Worm (Caenorhabditis elegans) whole organism, L3 larva: ENCODE data around the gene ndub-2.
A peak's percentile ranks its signal among the peaks of the same experiment; 100 is the strongest.

Source experiments
- R02D3.7 ChIP-seq: fragments of 150-350 bp; optimal IDR thresholded peaks from 2 replicates; lab custom pipeline; 2014; ENCODE audit warnings: missing biosample characterization, missing genetic modification characterization
- ZK546.5 ChIP-seq: sonication (generic microtip); optimal IDR thresholded peaks from 2 replicates; lab custom pipeline; 2017; ENCODE audit warnings: missing biosample characterization, missing genetic modification characterization
- aly-2 ChIP-seq: fragments of 150-350 bp; optimal IDR thresholded peaks from 2 replicates; lab custom pipeline; 2014; ENCODE audit warnings: missing biosample characterization, missing genetic modification characterization
- ama-1 ChIP-seq: fragments of 150-350 bp; optimal IDR thresholded peaks from 2 replicates; lab custom pipeline; 2018
- ceh-16 ChIP-seq: sonication (generic microtip); optimal IDR thresholded peaks from 2 replicates; lab custom pipeline; 2017; ENCODE audit warnings: missing biosample characterization, missing genetic modification characterization
- ceh-82 ChIP-seq: fragments of 150-350 bp; optimal IDR thresholded peaks from 2 replicates; lab custom pipeline; 2014; ENCODE audit warnings: missing biosample characterization, missing genetic modification characterization
- ceh-9 ChIP-seq: sonication (generic microtip); optimal IDR thresholded peaks from 2 replicates; lab custom pipeline; 2018; ENCODE audit warnings: missing biosample characterization, missing genetic modification characterization
- daf-12 ChIP-seq: fragments of 150-350 bp; optimal IDR thresholded peaks from 2 replicates; lab custom pipeline; 2014; ENCODE audit warnings: missing biosample characterization, missing genetic modification reagents, missing genetic modification characterization
- egl-27 ChIP-seq: sonication (generic microtip); optimal IDR thresholded peaks from 4 replicates; lab custom pipeline; 2017; ENCODE audit warnings: missing biosample characterization, missing genetic modification reagents, missing genetic modification characterization
- egl-5 ChIP-seq: fragments of 150-350 bp; optimal IDR thresholded peaks from 2 replicates; lab custom pipeline; 2017; ENCODE audit warnings: missing biosample characterization, missing genetic modification reagents, missing genetic modification characterization, inconsistent platforms
- elt-1 ChIP-seq: fragments of 150-350 bp; optimal IDR thresholded peaks from 2 replicates; lab custom pipeline; 2014; ENCODE audit warnings: missing biosample characterization, missing genetic modification characterization
- elt-2 ChIP-seq: sonication (generic microtip); optimal IDR thresholded peaks from 2 replicates; lab custom pipeline; 2016; ENCODE audit warnings: missing genetic modification reagents, mild to moderate bottlenecking, missing genetic modification characterization, missing compliant biosample characterization
- elt-3 ChIP-seq, 3 experiments: fragments of 150-350 bp in 1 of 3; sonication (generic microtip) in 2 of 3; optimal IDR thresholded peaks; 2 replicates in 2 of 3; 4 replicates in 1 of 3; lab custom pipeline; 2014 to 2017; ENCODE audit warnings: missing biosample characterization in 3 of 3, missing genetic modification characterization in 3 of 3
- eor-1 ChIP-seq, 2 experiments: fragments of 150-350 bp; optimal IDR thresholded peaks; 2 replicates each; lab custom pipeline; 2014 to 2018; ENCODE audit warnings: missing biosample characterization in 2 of 2, missing genetic modification characterization in 2 of 2
- fkh-10 ChIP-seq: sonication (generic microtip); optimal IDR thresholded peaks from 2 replicates; lab custom pipeline; 2017; ENCODE audit warnings: missing biosample characterization, missing genetic modification reagents, missing genetic modification characterization
- fkh-2 ChIP-seq: fragments of 150-350 bp; optimal IDR thresholded peaks from 2 replicates; lab custom pipeline; 2014; ENCODE audit warnings: missing biosample characterization, missing genetic modification reagents, missing genetic modification characterization
- jun-1 ChIP-seq: fragments of 150-350 bp; optimal IDR thresholded peaks from 2 replicates; lab custom pipeline; 2014; ENCODE audit warnings: missing biosample characterization, missing genetic modification reagents, missing genetic modification characterization
- lin-15B ChIP-seq: fragments of 150-350 bp; optimal IDR thresholded peaks from 2 replicates; lab custom pipeline; 2014; ENCODE audit warnings: missing biosample characterization, missing genetic modification characterization
- mdl-1 ChIP-seq: fragments of 150-350 bp; optimal IDR thresholded peaks from 2 replicates; lab custom pipeline; 2014; ENCODE audit warnings: missing biosample characterization, missing genetic modification characterization
- mml-1 ChIP-seq: fragments of 150-350 bp; sonication (generic microtip); optimal IDR thresholded peaks from 3 replicates; lab custom pipeline; 2014; ENCODE audit warnings: missing biosample characterization, missing genetic modification characterization
- nhr-12 ChIP-seq: fragments of 150-350 bp; optimal IDR thresholded peaks from 2 replicates; lab custom pipeline; 2014; ENCODE audit warnings: missing biosample characterization, missing genetic modification characterization
- nhr-23 ChIP-seq: fragments of 150-350 bp; optimal IDR thresholded peaks from 2 replicates; lab custom pipeline; 2014; ENCODE audit warnings: missing biosample characterization, missing genetic modification reagents, missing genetic modification characterization
- nhr-25 ChIP-seq: sonication (generic microtip); optimal IDR thresholded peaks from 2 replicates; lab custom pipeline; 2017; ENCODE audit warnings: missing biosample characterization, missing genetic modification characterization
- nhr-28 ChIP-seq: fragments of 150-350 bp; optimal IDR thresholded peaks from 2 replicates; lab custom pipeline; 2014; ENCODE audit warnings: missing biosample characterization, missing genetic modification characterization
- nhr-43 ChIP-seq: sonication (generic microtip); optimal IDR thresholded peaks from 2 replicates; lab custom pipeline; 2016; ENCODE audit warnings: mild to moderate bottlenecking, missing genetic modification characterization, missing compliant biosample characterization; ENCODE audit not compliant: poor library complexity, severe bottlenecking
- nhr-67 ChIP-seq: fragments of 150-350 bp; optimal IDR thresholded peaks from 2 replicates; lab custom pipeline; 2014; ENCODE audit warnings: missing biosample characterization, missing genetic modification characterization
- nhr-76 ChIP-seq: fragments of 150-350 bp; sonication (generic microtip); optimal IDR thresholded peaks from 5 replicates; lab custom pipeline; 2014; ENCODE audit warnings: missing biosample characterization, missing genetic modification characterization
- pha-4 ChIP-seq: fragments of 150-350 bp; optimal IDR thresholded peaks from 2 replicates; lab custom pipeline; 2014; ENCODE audit warnings: missing biosample characterization, missing genetic modification reagents, missing genetic modification characterization
- sea-2 ChIP-seq: fragments of 150-350 bp; sonication (generic microtip); optimal IDR thresholded peaks from 4 replicates; lab custom pipeline; 2014; ENCODE audit warnings: missing biosample characterization, missing genetic modification reagents, missing genetic modification characterization
- skn-1 ChIP-seq: fragments of 150-350 bp; optimal IDR thresholded peaks from 2 replicates; lab custom pipeline; 2014; ENCODE audit warnings: missing biosample characterization, missing genetic modification characterization
- snpc-4 ChIP-seq: fragments of 150-350 bp; optimal IDR thresholded peaks from 2 replicates; lab custom pipeline; 2014; ENCODE audit warnings: missing biosample characterization, missing genetic modification characterization
- unc-39 ChIP-seq: sonication (generic microtip); optimal IDR thresholded peaks from 4 replicates; lab custom pipeline; 2017; ENCODE audit warnings: missing biosample characterization, missing genetic modification characterization
- unc-62 ChIP-seq: fragments of 150-350 bp; sonication (generic microtip); optimal IDR thresholded peaks from 4 replicates; lab custom pipeline; 2014; ENCODE audit warnings: missing biosample characterization, missing genetic modification reagents, missing genetic modification characterization
- ztf-11 ChIP-seq: fragments of 150-350 bp; optimal IDR thresholded peaks from 2 replicates; lab custom pipeline; 2014; ENCODE audit warnings: missing biosample characterization, missing genetic modification characterization

The ndub-2 gene

DNA sequence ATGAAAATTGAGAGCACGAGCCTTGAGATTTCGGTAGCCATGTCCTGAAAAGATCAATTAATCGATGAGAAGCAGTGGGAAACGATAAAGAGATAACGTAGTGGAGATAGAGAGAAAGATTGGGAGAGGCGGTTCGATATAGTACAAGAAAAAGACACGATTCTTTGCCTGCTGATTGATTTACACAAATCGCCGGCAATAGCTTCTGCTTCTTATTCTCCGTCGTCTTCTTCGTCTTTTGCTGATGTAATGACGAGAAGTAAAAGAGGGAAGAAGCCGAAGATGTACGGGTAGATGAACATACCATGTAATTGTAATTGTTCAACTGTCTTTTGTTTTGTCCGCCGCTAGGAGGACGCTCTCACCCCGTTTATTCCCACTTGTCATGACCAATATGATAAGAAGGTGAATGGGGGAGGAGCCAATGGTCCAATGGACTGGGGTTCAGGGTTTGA lies 33.1 kb downstream of the ndub-2 start, which contains the start of gene F37B12.1:
Gene F37B12.1, minus strand, starts transcription at position 51 of the 455 bp plus-strand sequence.
- TF ChIP-seq unc-62 (GFP tag; lab: Kevin White, UChicago) (no peak), ceh-16 (tag; lab: Kevin White, UChicago) (no peak), ama-1 (peak; percentile 2), nhr-76 (tag; lab: Kevin White, UChicago) (no peak)

DNA sequence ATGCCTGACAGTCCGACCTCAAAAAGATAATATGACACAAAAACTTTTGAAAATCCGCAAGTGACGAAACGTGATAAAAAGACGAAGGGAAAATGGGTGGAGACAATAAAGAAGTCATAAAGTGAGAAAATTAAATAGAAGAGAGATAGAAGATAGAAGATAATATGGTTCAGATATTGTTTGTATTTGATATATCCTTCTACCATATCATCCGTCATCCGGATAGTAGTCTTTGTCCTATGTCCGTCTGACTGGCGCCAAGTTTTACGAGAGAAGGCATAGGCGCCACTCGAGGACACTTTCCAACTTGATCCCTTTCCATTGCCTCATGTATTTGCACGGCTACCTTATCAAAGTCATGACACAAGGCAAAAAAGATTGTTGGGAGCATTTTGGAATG lies 35.7 kb downstream of the ndub-2 start:
- TF ChIP-seq mml-1 (no peak), R02D3.7 (tag; lab: Kevin White, UChicago) (no peak), nhr-25 (no peak), mdl-1 (no peak), nhr-23 (tag; lab: Kevin White, UChicago) (peak; percentile 57), nhr-76 (tag; lab: Kevin White, UChicago) (no peak), fkh-10 (no peak)

DNA sequence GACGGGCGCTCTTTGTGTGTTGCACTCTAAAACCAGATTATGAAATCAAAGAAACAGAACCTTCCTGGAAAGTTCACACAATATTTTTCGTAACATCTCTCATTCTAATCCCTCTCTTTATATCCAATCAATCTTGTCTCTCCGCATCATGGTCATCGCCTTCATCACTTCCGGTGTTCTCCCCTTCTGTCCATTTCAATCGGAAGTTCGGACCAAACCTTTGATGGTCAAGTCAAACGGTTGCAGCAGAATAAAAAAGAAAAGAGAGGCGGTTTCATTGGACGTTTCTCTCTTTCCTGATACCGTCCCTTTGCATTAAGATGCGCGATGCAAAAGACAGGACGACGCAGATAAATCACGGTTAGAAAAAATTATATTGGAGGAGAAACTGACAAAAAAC lies 36.9 kb downstream of the ndub-2 start:
- TF ChIP-seq egl-5 (no peak), nhr-23 (tag; lab: Kevin White, UChicago) (peak; percentile 27), nhr-25 (peak; percentile 11), fkh-2 (tag; lab: Kevin White, UChicago) (no peak), nhr-43 (no peak)

DNA sequence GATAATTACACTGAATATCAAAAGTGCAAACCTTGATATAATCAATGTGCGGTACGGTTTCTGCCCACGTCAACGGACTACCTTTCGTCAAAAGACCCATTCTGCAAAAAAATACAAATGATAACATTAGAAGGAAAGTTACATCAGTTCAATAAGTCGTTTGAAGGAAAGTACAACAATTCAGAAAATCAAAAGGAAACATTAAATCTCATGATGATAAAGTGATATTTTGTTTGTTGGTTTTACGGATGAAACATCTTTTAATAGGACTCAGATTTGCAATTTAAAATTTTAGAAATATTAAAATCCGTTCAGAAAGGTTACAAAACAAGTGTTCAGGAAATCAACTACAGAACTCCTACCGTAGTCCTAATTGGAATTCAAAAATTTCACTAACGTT lies 42.0 kb downstream of the ndub-2 start, which contains the start of gene gcs-1:
Gene gcs-1, minus strand, starts transcription at position 101 of the 400 bp plus-strand sequence.
- TF ChIP-seq sea-2 (GFP tag; lab: Kevin White, UChicago) (no peak), elt-1 (tag; lab: Kevin White, UChicago) (no peak), fkh-2 (tag; lab: Kevin White, UChicago) (no peak), skn-1 (tag; lab: Kevin White, UChicago) (no peak), nhr-43 (no peak), eor-1 (tag; optimal IDR thresholded peaks at IDR 0.05; lab: Kevin White, UChicago) (no peak), unc-62 (GFP tag; lab: Kevin White, UChicago) (no peak), nhr-28 (no peak), daf-12 (tag; lab: Kevin White, UChicago) (no peak), aly-2 (tag; lab: Kevin White, UChicago) (no peak), unc-39 (tag; lab: Kevin White, UChicago) (no peak), nhr-12 (no peak), ceh-82 (tag; lab: Kevin White, UChicago) (no peak), nhr-67 (tag; lab: Kevin White, UChicago) (no peak), fkh-10 (no peak)
- TF ChIP-seq, all 47 proteins: peak for 0

DNA sequence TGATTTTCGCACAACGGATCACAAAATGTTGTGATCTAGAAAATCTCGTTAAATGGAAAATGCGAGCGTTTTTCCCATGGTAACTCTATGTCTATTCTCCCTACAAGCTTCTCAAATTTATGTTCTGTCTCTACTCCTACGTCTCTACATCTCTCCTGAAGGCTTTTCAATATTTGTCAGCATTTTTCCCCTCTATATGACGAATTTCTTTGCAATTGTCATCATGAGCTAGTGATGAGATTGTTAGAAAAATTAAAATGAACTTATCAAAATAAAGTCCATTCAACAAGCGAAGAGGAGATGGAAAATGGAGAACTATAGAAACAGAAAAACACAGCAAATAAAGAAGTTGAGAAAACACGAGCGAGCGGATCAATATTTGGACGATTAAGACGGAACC lies 42.6 kb downstream of the ndub-2 start:
- TF ChIP-seq elt-2 (tag; lab: Kevin White, UChicago) (no peak), nhr-12 (no peak), egl-27 (tag; lab: Kevin White, UChicago) (no peak), skn-1 (tag; lab: Kevin White, UChicago) (peak; percentile 96), pha-4 (tag; lab: Kevin White, UChicago) (peak; percentile 22)

DNA sequence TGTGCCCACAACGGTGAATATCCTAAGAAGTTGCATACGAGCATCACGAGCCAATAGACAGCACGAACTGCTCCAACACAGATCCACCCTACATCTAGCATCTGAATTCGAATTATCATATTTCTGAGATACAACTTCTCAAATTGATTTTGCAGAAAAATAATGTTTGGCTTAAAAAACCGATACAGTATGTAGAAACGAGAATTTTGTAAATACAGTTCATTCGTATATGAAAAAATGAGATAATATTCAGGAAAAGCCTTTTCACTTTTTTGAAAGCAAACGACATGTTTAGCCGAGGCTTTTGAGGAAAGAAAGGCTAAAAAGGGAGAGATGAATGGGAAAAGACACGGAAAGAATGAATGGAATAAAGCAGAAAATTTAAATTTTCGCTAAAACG lies 45.1 kb downstream of the ndub-2 start, which contains the start of gene F37B12.3:
Gene F37B12.3, minus strand, starts transcription at position 101 of the 400 bp plus-strand sequence.
- TF ChIP-seq aly-2 (tag; lab: Kevin White, UChicago) (no peak), ceh-82 (tag; lab: Kevin White, UChicago) (no peak), snpc-4 (tag; lab: Kevin White, UChicago) (no peak), ztf-11 (tag; lab: Kevin White, UChicago) (no peak), elt-3 (tag; optimal IDR thresholded peaks at IDR 0.05; lab: Kevin White, UChicago) (no peak), jun-1 (tag; lab: Kevin White, UChicago) (no peak), sea-2 (GFP tag; lab: Kevin White, UChicago) (no peak), nhr-67 (tag; lab: Kevin White, UChicago) (no peak), nhr-12 (no peak), R02D3.7 (tag; lab: Kevin White, UChicago) (no peak), elt-1 (tag; lab: Kevin White, UChicago) (no peak), unc-62 (GFP tag; lab: Kevin White, UChicago) (no peak), nhr-23 (tag; lab: Kevin White, UChicago) (no peak), ZK546.5 (tag; lab: Kevin White, UChicago) (no peak), mdl-1 (no peak), lin-15B (tag; lab: Kevin White, UChicago) (no peak), ceh-16 (tag; lab: Kevin White, UChicago) (no peak), ama-1 (no peak), ceh-9 (tag; lab: Kevin White, UChicago) (no peak), nhr-76 (tag; lab: Kevin White, UChicago) (no peak)
